Fruit fly (Drosophila melanogaster): ENCODE measurements around the gene Stip1.

- TF ChIP-seq Myc (optimal IDR thresholded peaks at IDR 0.05) (no peak), Sin3A (optimal IDR thresholded peaks at IDR 0.05) (no peak), ttk (optimal IDR thresholded peaks at IDR 0.05) (no peak), psq (optimal IDR thresholded peaks at IDR 0.05) (no peak), insv (optimal IDR thresholded peaks at IDR 0.05) (no peak), h (optimal IDR thresholded peaks at IDR 0.05) (no peak)
These were observed 51.9 kb downstream of the Stip1 start for dm6 chr2L:346781-347180.
